Fruit fly (Drosophila melanogaster) whole organism, wandering third instar larva: Measurements from ENCODE around the gene CG14125.

Source experiments
- Abd-B ChIP-seq: fragments of >200 bp; optimal IDR thresholded peaks from 2 replicates; lab custom pipeline; 2017; ENCODE audit warnings: missing biosample characterization, missing genetic modification characterization
- CG32264 ChIP-seq: fragments of 200-800 bp; sonication (Bioruptor generic); optimal IDR thresholded peaks from 2 replicates; lab custom pipeline; 2016; ENCODE audit warnings: missing biosample characterization, missing genetic modification characterization
- CG9705 ChIP-seq: fragments of 200-800 bp; sonication (Bioruptor generic); optimal IDR thresholded peaks from 2 replicates; lab custom pipeline; 2018; ENCODE audit warnings: missing biosample characterization, mild to moderate bottlenecking, missing genetic modification characterization
- CrebA ChIP-seq: fragments of 200-800 bp; sonication (Bioruptor generic); optimal IDR thresholded peaks from 2 replicates; lab custom pipeline; 2016; ENCODE audit warnings: missing biosample characterization, mild to moderate bottlenecking, missing genetic modification characterization, borderline replicate concordance
- Dfd ChIP-seq: fragments of >200 bp; optimal IDR thresholded peaks from 2 replicates; lab custom pipeline; 2017; ENCODE audit warnings: missing biosample characterization, missing genetic modification characterization
- Dif ChIP-seq: fragments of 200-275, 200-300 bp; sonication (Bioruptor generic); optimal IDR thresholded peaks from 2 replicates; lab custom pipeline; 2018; ENCODE audit warnings: missing biosample characterization, missing genetic modification characterization; ENCODE audit not compliant: partially characterized antibody
- GATAd ChIP-seq: sonication (Bioruptor generic); optimal IDR thresholded peaks from 2 replicates; lab custom pipeline; 2016; ENCODE audit warnings: missing biosample characterization, missing genetic modification characterization
- HLH106 ChIP-seq: fragments of 200-800 bp; optimal IDR thresholded peaks from 3 replicates; lab custom pipeline; 2019; ENCODE audit warnings: missing biosample characterization, mild to moderate bottlenecking, missing genetic modification characterization, moderate library complexity
- Hnf4 ChIP-seq: fragments of 200-800 bp; sonication (Bioruptor generic); optimal IDR thresholded peaks from 2 replicates; lab custom pipeline; 2016; ENCODE audit warnings: missing biosample characterization, mild to moderate bottlenecking, missing genetic modification characterization
- Hr78 ChIP-seq: fragments of >200 bp; optimal IDR thresholded peaks from 2 replicates; lab custom pipeline; 2017; ENCODE audit warnings: missing biosample characterization, missing genetic modification characterization
- Hr83 ChIP-seq: fragments of 200-300 bp; sonication (Bioruptor generic); optimal IDR thresholded peaks from 2 replicates; lab custom pipeline; 2016; ENCODE audit warnings: missing biosample characterization, mild to moderate bottlenecking, missing genetic modification characterization, moderate library complexity; ENCODE audit not compliant: poor library complexity, severe bottlenecking
- Jra ChIP-seq: sonication (Bioruptor generic); optimal IDR thresholded peaks from 2 replicates; lab custom pipeline; 2016; ENCODE audit warnings: missing biosample characterization, missing genetic modification characterization
- Mio ChIP-seq: sonication (Bioruptor generic); optimal IDR thresholded peaks from 2 replicates; lab custom pipeline; 2016; ENCODE audit warnings: missing biosample characterization, missing genetic modification characterization
- Myc ChIP-seq: fragments of >200 bp; optimal IDR thresholded peaks from 2 replicates; lab custom pipeline; 2017
- N ChIP-seq: fragments of >200 bp; optimal IDR thresholded peaks from 2 replicates; lab custom pipeline; 2018; ENCODE audit warnings: missing biosample characterization, missing external identifiers, missing genetic modification characterization
- OdsH ChIP-seq: fragments of 200-800 bp; sonication (Bioruptor generic); optimal IDR thresholded peaks from 2 replicates; lab custom pipeline; 2016; ENCODE audit warnings: missing biosample characterization, mild to moderate bottlenecking, missing genetic modification characterization
- Rel ChIP-seq, 2 experiments: fragments of 200-800 bp; sonication (Bioruptor generic) in 1 of 2; optimal IDR thresholded peaks; 2 replicates in 1 of 2; 3 replicates in 1 of 2; lab custom pipeline; 2016 to 2019; ENCODE audit warnings: mild to moderate bottlenecking in 2 of 2, missing biosample characterization in 2 of 2, missing genetic modification characterization in 2 of 2, moderate library complexity in 1 of 2
- Sp1 ChIP-seq: fragments of 200-800 bp; sonication (Bioruptor generic); optimal IDR thresholded peaks from 3 replicates; lab custom pipeline; 2019; ENCODE audit warnings: missing biosample characterization, mild to moderate bottlenecking, missing genetic modification characterization, moderate library complexity
- Vsx2 ChIP-seq: fragments of 200-300, 225-300 bp; sonication (Bioruptor generic); optimal IDR thresholded peaks from 2 replicates; lab custom pipeline; 2018; ENCODE audit warnings: missing biosample characterization, missing genetic modification characterization; ENCODE audit not compliant: partially characterized antibody
- br ChIP-seq: fragments of 200-800 bp; sonication (Bioruptor generic); optimal IDR thresholded peaks from 2 replicates; lab custom pipeline; 2016; ENCODE audit warnings: missing biosample characterization, missing genetic modification characterization
- brk ChIP-seq: fragments of 200-800 bp; sonication (Bioruptor generic); optimal IDR thresholded peaks from 2 replicates; lab custom pipeline; 2016; ENCODE audit warnings: missing biosample characterization, mild to moderate bottlenecking, missing genetic modification characterization
- dl ChIP-seq, 2 experiments: fragments of 175-275, 200-275 bp in 1 of 2; fragments of 200-275 bp in 1 of 2; sonication (Bioruptor generic); optimal IDR thresholded peaks; lab custom pipeline; 2018; ENCODE audit warnings: mild to moderate bottlenecking in 2 of 2, missing biosample characterization in 2 of 2, missing genetic modification characterization in 2 of 2, moderate library complexity in 2 of 2; ENCODE audit not compliant: partially characterized antibody in 2 of 2, insufficient read depth in 1 of 2
- dmrt93B ChIP-seq: fragments of 200-800 bp; sonication (Bioruptor generic); optimal IDR thresholded peaks from 2 replicates; lab custom pipeline; 2018; ENCODE audit warnings: missing biosample characterization, mild to moderate bottlenecking, missing genetic modification characterization
- dsf ChIP-seq: sonication (Bioruptor generic); optimal IDR thresholded peaks from 2 replicates; lab custom pipeline; 2016; ENCODE audit warnings: missing biosample characterization, missing genetic modification characterization, borderline replicate concordance
- ey ChIP-seq: fragments of 200-800 bp; sonication (Bioruptor generic); optimal IDR thresholded peaks from 2 replicates; lab custom pipeline; 2016; ENCODE audit warnings: missing biosample characterization, missing genetic modification characterization
- foxo ChIP-seq, 2 experiments: fragments of 200-800 bp; sonication (Bioruptor generic); optimal IDR thresholded peaks; 2 replicates in 1 of 2; 3 replicates in 1 of 2; lab custom pipeline; 2016 to 2017; ENCODE audit warnings: missing biosample characterization in 2 of 2, missing genetic modification characterization in 2 of 2
- fru ChIP-seq: fragments of 200-800 bp; sonication (Bioruptor generic); optimal IDR thresholded peaks from 3 replicates; lab custom pipeline; 2016; ENCODE audit warnings: missing biosample characterization, mild to moderate bottlenecking, missing genetic modification characterization
- h ChIP-seq: fragments of 200-800 bp; sonication (Bioruptor generic); optimal IDR thresholded peaks from 3 replicates; lab custom pipeline; 2016; ENCODE audit warnings: missing biosample characterization, mild to moderate bottlenecking, missing genetic modification characterization
- jim ChIP-seq: fragments of 175-275, 200-325 bp; sonication (Bioruptor generic); optimal IDR thresholded peaks from 2 replicates; lab custom pipeline; 2016; ENCODE audit warnings: missing biosample characterization, mild to moderate bottlenecking, missing genetic modification characterization
- lola ChIP-seq: fragments of >200 bp; optimal IDR thresholded peaks from 2 replicates; lab custom pipeline; 2017; ENCODE audit warnings: missing biosample characterization, missing genetic modification characterization
- pan ChIP-seq: fragments of >200 bp; optimal IDR thresholded peaks from 2 replicates; lab custom pipeline; 2017
- psq ChIP-seq: fragments of 200-800 bp; sonication (Bioruptor generic); optimal IDR thresholded peaks from 3 replicates; lab custom pipeline; 2017; ENCODE audit warnings: missing biosample characterization, mild to moderate bottlenecking, missing genetic modification characterization, moderate library complexity
- rgr ChIP-seq: fragments of 200-800 bp; sonication (Bioruptor generic); optimal IDR thresholded peaks from 3 replicates; lab custom pipeline; 2016; ENCODE audit warnings: missing biosample characterization, mild to moderate bottlenecking, missing genetic modification characterization
- sage ChIP-seq: fragments of 200-800 bp; sonication (Bioruptor generic); optimal IDR thresholded peaks from 2 replicates; lab custom pipeline; 2016; ENCODE audit warnings: missing biosample characterization, mild to moderate bottlenecking, missing genetic modification characterization
- sv ChIP-seq: fragments of 200-800 bp; sonication (Bioruptor generic); optimal IDR thresholded peaks from 3 replicates; lab custom pipeline; 2016; ENCODE audit warnings: missing biosample characterization, missing genetic modification characterization
- tai ChIP-seq: sonication (Bioruptor generic); optimal IDR thresholded peaks from 2 replicates; lab custom pipeline; 2016; ENCODE audit warnings: missing biosample characterization, missing genetic modification characterization
- usp ChIP-seq: fragments of >200 bp; optimal IDR thresholded peaks from 2 replicates; lab custom pipeline; 2017; ENCODE audit warnings: missing biosample characterization, missing genetic modification characterization
- woc ChIP-seq: sonication (Bioruptor generic); optimal IDR thresholded peaks from 2 replicates; lab custom pipeline; 2016; ENCODE audit warnings: missing biosample characterization, mild to moderate bottlenecking, missing genetic modification characterization

Gene CG14125

DNA sequence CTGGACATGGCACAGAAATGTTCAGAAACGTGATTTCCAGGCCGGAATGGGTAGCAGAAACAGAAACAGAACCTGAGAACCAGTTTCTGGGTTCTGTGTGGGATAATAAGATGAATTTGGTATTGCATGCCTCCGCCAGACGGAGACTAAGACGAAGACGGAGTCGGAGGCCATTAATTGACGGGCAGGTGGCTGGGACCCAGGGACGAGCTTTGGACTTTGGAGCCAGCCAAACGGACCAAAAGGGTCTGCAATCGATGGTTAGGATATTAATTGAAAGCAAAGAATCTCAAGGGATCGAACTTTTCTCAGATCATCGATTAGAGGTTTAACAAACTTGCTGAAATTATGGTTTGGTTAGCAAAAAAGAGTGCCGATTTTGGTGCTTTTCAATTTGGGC is 39.6 kb downstream of the CG14125 start:
- TF ChIP-seq woc (GFP tag; lab: Kevin White, UChicago): no peak
- TF ChIP-seq usp: no peak
- TF ChIP-seq psq (GFP tag; lab: Kevin White, UChicago): peak; percentile 8
- TF ChIP-seq Dfd (GFP tag; lab: Kevin White, UChicago): no peak
- TF ChIP-seq foxo (GFP tag; optimal IDR thresholded peaks at IDR 0.05; lab: Kevin White, UChicago): no peak
- no peak for TF ChIP-seq Myc (lab: Kevin White, UChicago)
- no peak for TF ChIP-seq Mio
- no peak for TF ChIP-seq brk
- TF ChIP-seq CG9705: no peak
- no peak for TF ChIP-seq sage (GFP tag; lab: Kevin White, UChicago)
- no peak for TF ChIP-seq h
- TF ChIP-seq pan: no peak
- no peak for TF ChIP-seq dmrt93B (GFP tag; lab: Kevin White, UChicago)
- no peak for TF ChIP-seq Hr83 (GFP tag; lab: Kevin White, UChicago)
- no peak for TF ChIP-seq CG32264 (GFP tag; lab: Kevin White, UChicago)
- peak; percentile 36 for TF ChIP-seq Vsx2 (GFP tag; lab: Kevin White, UChicago)
- no peak for TF ChIP-seq HLH106
- no peak for TF ChIP-seq fru (GFP tag; lab: Kevin White, UChicago)
- peak; percentile 12 for TF ChIP-seq Dif (GFP tag; lab: Kevin White, UChicago)
- TF ChIP-seq Abd-B (GFP tag; lab: Kevin White, UChicago): no peak
- TF ChIP-seq tai (GFP tag; lab: Kevin White, UChicago): no peak
- TF ChIP-seq br (GFP tag; lab: Kevin White, UChicago): no peak
- TF ChIP-seq dl (GFP tag; optimal IDR thresholded peaks at IDR 0.05; lab: Kevin White, UChicago; ENCODE audit: insufficient read depth in 1 of 2, partially characterized antibody in 2 of 2): no peak
- no peak for TF ChIP-seq Rel (GFP tag; optimal IDR thresholded peaks at IDR 0.05; lab: Kevin White, UChicago)
- TF ChIP-seq Rel (tag; optimal IDR thresholded peaks at IDR 0.05; lab: Kevin White, UChicago): no peak

DNA sequence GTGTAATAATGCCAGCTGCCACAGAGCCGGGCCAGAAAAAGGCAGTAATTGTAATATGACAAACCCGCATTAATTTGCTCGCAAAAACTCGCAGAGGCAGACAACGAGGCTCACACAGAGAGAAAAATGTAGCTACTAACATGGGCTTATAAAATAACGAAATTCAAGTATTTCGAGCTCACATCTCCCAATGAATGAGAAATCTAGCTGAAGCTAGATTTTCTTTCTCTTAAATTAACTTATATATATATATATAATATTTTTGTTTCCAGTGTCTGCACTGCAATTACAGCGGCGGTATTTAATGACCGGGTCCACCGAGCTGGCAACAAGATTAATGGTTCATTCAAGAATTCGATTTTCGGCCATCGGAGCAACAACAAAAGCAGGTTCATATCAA is 41.5 kb downstream of the CG14125 start:
- TF ChIP-seq dmrt93B (GFP tag; lab: Kevin White, UChicago) (peak; percentile 41), GATAd (no peak), Abd-B (GFP tag; lab: Kevin White, UChicago) (no peak), ey (GFP tag; lab: Kevin White, UChicago) (peak; percentile 12), CG32264 (GFP tag; lab: Kevin White, UChicago) (no peak), fru (GFP tag; lab: Kevin White, UChicago) (peak; percentile 43), CrebA (GFP tag; lab: Kevin White, UChicago) (no peak), Hnf4 (GFP tag; lab: Kevin White, UChicago) (no peak), sv (GFP tag; lab: Kevin White, UChicago) (no peak), psq (GFP tag; lab: Kevin White, UChicago) (peak; percentile 59), dl (GFP tag; optimal IDR thresholded peaks at IDR 0.05; lab: Kevin White, UChicago; ENCODE audit: insufficient read depth in 1 of 2, partially characterized antibody in 2 of 2) (no peak), Dif (GFP tag; lab: Kevin White, UChicago) (no peak), Myc (lab: Kevin White, UChicago) (no peak), tai (GFP tag; lab: Kevin White, UChicago) (no peak), Vsx2 (GFP tag; lab: Kevin White, UChicago) (no peak), HLH106 (peak; percentile 72), brk (peak; percentile 11), jim (GFP tag; lab: Kevin White, UChicago) (no peak), Jra (no peak), foxo (GFP tag; optimal IDR thresholded peaks at IDR 0.05; lab: Kevin White, UChicago) (peak in 1 of 2 experiments; percentile 55), sage (GFP tag; lab: Kevin White, UChicago) (peak; percentile 15), br (GFP tag; lab: Kevin White, UChicago) (no peak), Dfd (GFP tag; lab: Kevin White, UChicago) (no peak), pan (no peak), OdsH (GFP tag; lab: Kevin White, UChicago) (peak; percentile 49), lola (GFP tag; lab: Kevin White, UChicago) (no peak), usp (no peak), Sp1 (GFP tag; lab: Kevin White, UChicago) (peak; percentile 76), h (peak; percentile 59), Rel (GFP tag; optimal IDR thresholded peaks at IDR 0.05; lab: Kevin White, UChicago) (no peak), Rel (tag; optimal IDR thresholded peaks at IDR 0.05; lab: Kevin White, UChicago) (peak; percentile 24), dsf (GFP tag; lab: Kevin White, UChicago) (no peak), rgr (GFP tag; lab: Kevin White, UChicago) (peak; percentile 66), CG9705 (no peak), Mio (no peak), Hr83 (GFP tag; lab: Kevin White, UChicago) (no peak), Hr78 (GFP tag; lab: Kevin White, UChicago) (no peak), woc (GFP tag; lab: Kevin White, UChicago) (no peak), N (GFP tag; lab: Kevin White, UChicago) (no peak)
